Worm (Caenorhabditis elegans) whole organism, L4 larva: ENCODE data around the gene eif-2A.

ENCODE experiments used
- F49E8.2 ChIP-seq: sonication (generic microtip); optimal IDR thresholded peaks from 2 replicates; lab custom pipeline; 2016; ENCODE audit warnings: missing compliant biosample characterization, mild to moderate bottlenecking, missing genetic modification characterization, borderline replicate concordance
- T20F7.1 ChIP-seq: fragments of 200-800 bp; sonication (Bioruptor generic); optimal IDR thresholded peaks from 2 replicates; lab custom pipeline; 2018; ENCODE audit warnings: mild to moderate bottlenecking, missing genetic modification characterization, missing compliant biosample characterization
- T26A8.4 ChIP-seq: fragments of 200-800 bp; sonication (Bioruptor generic); IDR thresholded peaks from 2 replicates; pipeline ENCODE4 v1.3.6; 2022; ENCODE audit warnings: missing genetic modification characterization, missing compliant biosample characterization
- Y75B8A.6 ChIP-seq: fragments of 200-800 bp; sonication (Bioruptor generic); IDR thresholded peaks from 2 replicates; pipeline ENCODE4 v1.3.6; 2022; ENCODE audit warnings: missing genetic modification reagents, missing genetic modification characterization, missing compliant biosample characterization
- ZK546.5 ChIP-seq, 2 experiments: sonication (generic microtip); optimal IDR thresholded peaks; 2 replicates each; lab custom pipeline; 2017; ENCODE audit warnings: missing biosample characterization in 2 of 2, missing genetic modification characterization in 2 of 2
- aha-1 ChIP-seq: fragments of 150-350 bp; peaks from one replicate; lab custom pipeline; 2014; ENCODE audit warnings: missing biosample characterization, missing genetic modification characterization
- aly-2 ChIP-seq: sonication (generic microtip); optimal IDR thresholded peaks from 2 replicates; lab custom pipeline; 2018; ENCODE audit warnings: missing biosample characterization, missing genetic modification characterization
- arid-1 ChIP-seq: fragments of 200-800 bp; sonication (Bioruptor generic); conservative IDR thresholded peaks from 2 replicates; pipeline ENCODE4 v1.3.6; 2022; ENCODE audit warnings: missing genetic modification reagents, missing genetic modification characterization, missing compliant biosample characterization
- ceh-28 ChIP-seq: fragments of 150-350 bp; optimal IDR thresholded peaks from 2 replicates; lab custom pipeline; 2014; ENCODE audit warnings: missing biosample characterization, missing genetic modification reagents, missing genetic modification characterization
- ceh-82 ChIP-seq: sonication (generic microtip); optimal IDR thresholded peaks from 2 replicates; lab custom pipeline; 2017; ENCODE audit warnings: missing biosample characterization, missing genetic modification characterization
- daf-12 ChIP-seq: fragments of 150-350 bp; optimal IDR thresholded peaks from 2 replicates; lab custom pipeline; 2014; ENCODE audit warnings: missing biosample characterization, missing genetic modification reagents, missing genetic modification characterization
- daf-16 ChIP-seq, 3 experiments: sonication (generic microtip); optimal IDR thresholded peaks; 2 replicates each; lab custom pipeline; 2016 to 2017; ENCODE audit warnings: missing genetic modification characterization in 3 of 3, missing genetic modification reagents in 3 of 3, mild to moderate bottlenecking in 2 of 3, missing compliant biosample characterization in 2 of 3, missing biosample characterization in 1 of 3, moderate library complexity in 1 of 3
- dmd-9 ChIP-seq: fragments of 200-800 bp; sonication (Bioruptor generic); IDR thresholded peaks from 2 replicates; pipeline ENCODE4 v1.3.6; 2022; ENCODE audit warnings: missing genetic modification reagents, missing genetic modification characterization, missing compliant biosample characterization
- dve-1 ChIP-seq: sonication (generic microtip); optimal IDR thresholded peaks from 2 replicates; lab custom pipeline; 2017; ENCODE audit warnings: antibody characterized with exemption, mild to moderate bottlenecking, missing genetic modification characterization, missing compliant biosample characterization; ENCODE audit not compliant: insufficient read depth
- egl-43 ChIP-seq: fragments of 200-800 bp; sonication (Bioruptor generic); IDR thresholded peaks from 2 replicates; pipeline ENCODE4 v1.3.6; 2022; ENCODE audit warnings: missing genetic modification reagents, missing genetic modification characterization, missing compliant biosample characterization
- fos-1 ChIP-seq: fragments of 150-350 bp; optimal IDR thresholded peaks from 2 replicates; lab custom pipeline; 2014; ENCODE audit warnings: missing biosample characterization, missing genetic modification characterization
- hif-1 ChIP-seq, 2 experiments: sonication (generic microtip); optimal IDR thresholded peaks; 2 replicates each; lab custom pipeline; 2016 to 2017; ENCODE audit warnings: missing compliant biosample characterization in 2 of 2, missing genetic modification characterization in 2 of 2, missing genetic modification reagents in 2 of 2, missing genotype in 2 of 2, mild to moderate bottlenecking in 1 of 2
- hlh-11 ChIP-seq: fragments of 200-800 bp; sonication (Bioruptor generic); optimal IDR thresholded peaks from 2 replicates; lab custom pipeline; 2018; ENCODE audit warnings: mild to moderate bottlenecking, missing genetic modification characterization, missing compliant biosample characterization
- lin-1 ChIP-seq: fragments of 200-800 bp; sonication (Bioruptor generic); IDR thresholded peaks from 2 replicates; pipeline ENCODE4 v1.3.6; 2022; ENCODE audit warnings: missing genetic modification reagents, missing genetic modification characterization, missing compliant biosample characterization
- lin-38 ChIP-seq: fragments of 200-800 bp; sonication (Bioruptor generic); IDR thresholded peaks from 2 replicates; pipeline ENCODE4 v1.3.6; 2022; ENCODE audit warnings: missing genetic modification reagents, missing genetic modification characterization, missing compliant biosample characterization
- mep-1 ChIP-seq: fragments of 150-350 bp; sonication (generic microtip); optimal IDR thresholded peaks from 3 replicates; lab custom pipeline; 2014; ENCODE audit warnings: missing biosample characterization, missing genetic modification characterization
- mxl-2 ChIP-seq: fragments of 200-800 bp; sonication (Bioruptor generic); conservative IDR thresholded peaks from 2 replicates; pipeline ENCODE4 v1.3.6; 2022; ENCODE audit warnings: missing genetic modification reagents, missing genetic modification characterization, missing compliant biosample characterization
- nhr-41 ChIP-seq: fragments of 200-800 bp; sonication (Bioruptor generic); IDR thresholded peaks from 2 replicates; pipeline ENCODE4 v1.3.6; 2022; ENCODE audit warnings: missing genetic modification reagents, missing genetic modification characterization, missing compliant biosample characterization
- nhr-6 ChIP-seq: fragments of 150-350 bp; optimal IDR thresholded peaks from 2 replicates; lab custom pipeline; 2014; ENCODE audit warnings: missing biosample characterization, missing genetic modification characterization
- nhr-76 ChIP-seq: fragments of 150-350 bp; optimal IDR thresholded peaks from 2 replicates; lab custom pipeline; 2014; ENCODE audit warnings: missing biosample characterization, missing genetic modification characterization
- pha-4 ChIP-seq, 2 experiments: fragments of 150-350 bp in 1 of 2; fragments of 200-800 bp in 1 of 2; sonication (Bioruptor generic) in 1 of 2; IDR thresholded peaks in 1 of 2; optimal IDR thresholded peaks in 1 of 2; 2 replicates each; pipeline versions ENCODE4 v1.3.6 to Lab custom; 2014 to 2022; ENCODE audit warnings: missing genetic modification characterization in 2 of 2, missing genetic modification reagents in 2 of 2, missing biosample characterization in 1 of 2, missing compliant biosample characterization in 1 of 2
- php-3 ChIP-seq: fragments of 200-800 bp; sonication (Bioruptor generic); IDR thresholded peaks from 2 replicates; pipeline ENCODE4 v1.3.6; 2022; ENCODE audit warnings: missing genetic modification reagents, missing genetic modification characterization, missing compliant biosample characterization
- rbr-2 ChIP-seq: sonication (generic microtip); optimal IDR thresholded peaks from 2 replicates; lab custom pipeline; 2016; ENCODE audit warnings: missing genotype, missing genetic modification characterization, missing compliant biosample characterization
- sdz-12 ChIP-seq: fragments of 200-800 bp; sonication (Bioruptor generic); optimal IDR thresholded peaks from 2 replicates; lab custom pipeline; 2018; ENCODE audit warnings: mild to moderate bottlenecking, missing genetic modification characterization, missing compliant biosample characterization
- snpc-4 ChIP-seq: fragments of 150-350 bp; optimal IDR thresholded peaks from 2 replicates; lab custom pipeline; 2014; ENCODE audit warnings: missing biosample characterization, missing genetic modification characterization
- tag-97 ChIP-seq: fragments of 200-800 bp; sonication (Bioruptor generic); IDR thresholded peaks from 2 replicates; pipeline ENCODE4 v1.3.6; 2022; ENCODE audit warnings: missing genetic modification characterization, missing compliant biosample characterization
- unc-130 ChIP-seq: sonication (generic microtip); optimal IDR thresholded peaks from 2 replicates; lab custom pipeline; 2016; ENCODE audit warnings: missing genetic modification reagents, missing genetic modification characterization, missing compliant biosample characterization
- unc-62 ChIP-seq, 3 experiments: fragments of 150-350 bp in 1 of 3; sonication (generic microtip); optimal IDR thresholded peaks in 2 of 3; peaks in 1 of 3; 1 replicate in 1 of 3; 2 replicates in 2 of 3; lab custom pipeline; 2014 to 2017; ENCODE audit warnings: missing biosample characterization in 3 of 3, missing genetic modification characterization in 3 of 3, missing genetic modification reagents in 3 of 3, missing genotype in 1 of 3
- zfp-3 ChIP-seq: fragments of 200-800 bp; sonication (Bioruptor generic); conservative IDR thresholded peaks from 2 replicates; pipeline ENCODE4 v1.3.6; 2022; ENCODE audit warnings: missing genetic modification reagents, missing genetic modification characterization, missing compliant biosample characterization

The eif-2A gene

ce11 chrII:10416332-10416863, at the start of gene eif-2A (continued):
- TF ChIP-seq F49E8.2 (tag; lab: Kevin White, UChicago) = no peak
- TF ChIP-seq snpc-4 = no peak
- TF ChIP-seq hif-1 (tag; optimal IDR thresholded peaks at IDR 0.05; lab: Kevin White, UChicago) = no peak

ce11 chrII:10367202-10367601, 49.4 kb upstream of the eif-2A start, which contains the start of gene ceh-57:
TSS of gene ceh-57 (minus strand) at chrII:10367296.
- TF ChIP-seq nhr-41 (no peak), zfp-3 (no peak), mxl-2 (no peak), sdz-12 (no peak)

DNA sequence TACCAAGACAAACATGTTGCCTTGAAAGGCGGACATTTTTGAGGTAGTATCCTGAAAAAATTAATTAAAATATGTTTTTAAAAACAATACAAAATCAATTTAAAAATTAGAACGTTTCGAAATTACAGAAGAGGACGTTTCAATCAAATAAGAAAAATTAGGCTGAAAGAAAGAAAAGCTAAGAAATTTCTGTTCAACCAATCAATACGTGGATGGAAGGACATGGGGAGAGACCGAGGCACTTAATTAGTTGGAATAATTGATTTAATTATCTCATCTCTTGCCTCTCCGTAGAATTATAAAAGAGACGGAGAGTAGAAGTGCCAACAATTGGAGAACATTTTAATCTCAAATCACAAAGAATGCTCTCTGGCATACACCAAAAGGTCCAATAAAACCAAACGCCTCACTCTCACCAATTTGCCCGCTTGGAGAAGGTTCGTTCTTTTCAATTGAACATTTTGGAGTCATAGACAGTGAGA, 47.0 kb upstream of the eif-2A start, which contains the start of gene ceh-58:
ceh-58 (minus strand) TSS at position 51 of the 482 bp plus-strand sequence.
- TF ChIP-seq dmd-9 = no peak
- no peak for TF ChIP-seq aly-2
- no peak for TF ChIP-seq nhr-76 (tag; lab: Kevin White, UChicago)
- TF ChIP-seq hif-1 (tag; optimal IDR thresholded peaks at IDR 0.05; lab: Kevin White, UChicago) = no peak
- TF ChIP-seq arid-1 (GFP tag; lab: Robert Waterston, UW) = no peak
- no peak for TF ChIP-seq F49E8.2 (tag; lab: Kevin White, UChicago)
- TF ChIP-seq aha-1 (tag; lab: Kevin White, UChicago) = no peak
- no peak for TF ChIP-seq hlh-11
- TF ChIP-seq pha-4 (GFP tag; IDR thresholded peaks at IDR 0.05; lab: Robert Waterston, UW) = no peak
- TF ChIP-seq pha-4 (tag; optimal IDR thresholded peaks at IDR 0.05; lab: Kevin White, UChicago) = no peak
- no peak for TF ChIP-seq lin-38 (GFP tag; lab: Robert Waterston, UW)

- no peak for TF ChIP-seq ceh-82 (tag; lab: Kevin White, UChicago)
- no peak for TF ChIP-seq ZK546.5 (tag; optimal IDR thresholded peaks at IDR 0.05; lab: Kevin White, UChicago)
- peak in 1 of 2 experiments; percentile 60 for TF ChIP-seq unc-62 (GFP tag; optimal IDR thresholded peaks at IDR 0.05 in 1 of 2; lab: Kevin White, UChicago)
- TF ChIP-seq unc-62 (tag; optimal IDR thresholded peaks at IDR 0.05; lab: Kevin White, UChicago) = no peak
- TF ChIP-seq nhr-41 = no peak
- no peak for TF ChIP-seq T26A8.4
Measured at ce11 chrII:10370826-10371225, 45.8 kb upstream of the eif-2A start.

- TF ChIP-seq hlh-11 (peak; percentile 4), unc-130 (GFP tag; lab: Kevin White, UChicago) (no peak), ZK546.5 (tag; optimal IDR thresholded peaks at IDR 0.05; lab: Kevin White, UChicago) (no peak), lin-1 (no peak), egl-43 (GFP tag; lab: Robert Waterston, UW) (no peak), aha-1 (tag; lab: Kevin White, UChicago) (peak; percentile 51), daf-16 (GFP tag; optimal IDR thresholded peaks at IDR 0.05; lab: Kevin White, UChicago) (no peak), daf-16 (tag; optimal IDR thresholded peaks at IDR 0.05; lab: Kevin White, UChicago) (peak; percentile 99), ceh-82 (tag; lab: Kevin White, UChicago) (no peak), snpc-4 (no peak), dve-1 (tag; lab: Kevin White, UChicago) (peak; percentile 31), php-3 (peak; percentile 39; the same call in 1 of the 2 replicates), fos-1 (tag; lab: Kevin White, UChicago) (no peak)
Measured at ce11 chrII:10373016-10373415, 43.6 kb upstream of the eif-2A start.

ce11 chrII:10373536-10374169, 42.9 kb upstream of the eif-2A start:
- peak; percentile 30 for TF ChIP-seq mep-1 (tag; lab: Kevin White, UChicago)
- TF ChIP-seq daf-12 (tag; lab: Kevin White, UChicago) = no peak
- TF ChIP-seq rbr-2 (tag; lab: Kevin White, UChicago) = peak; percentile 7
- no peak for TF ChIP-seq T20F7.1 (GFP tag; lab: Kevin White, UChicago)
- no peak for TF ChIP-seq tag-97
- TF ChIP-seq ceh-28 (tag; lab: Kevin White, UChicago) = no peak
- TF ChIP-seq Y75B8A.6 = no peak
- TF ChIP-seq nhr-6 (tag; lab: Kevin White, UChicago) = no peak
- TF ChIP-seq mxl-2 = no peak
- peak; percentile 79 for TF ChIP-seq aha-1 (tag; lab: Kevin White, UChicago)
